Worm (Caenorhabditis elegans) whole organism, early embryonic: ENCODE measurements around the gene twk-40.
"Not testable (repeated sequence)": the region's sequence is repeated elsewhere in the genome, so short reads cannot be mapped to it uniquely, and the experiment has no call there.

Source experiments
- B0310.2 ChIP-seq: sonication (generic microtip); optimal IDR thresholded peaks from 2 replicates; lab custom pipeline; 2016; ENCODE audit warnings: mild to moderate bottlenecking, missing genetic modification characterization, missing compliant biosample characterization
- F13C5.2 ChIP-seq: sonication (generic microtip); optimal IDR thresholded peaks from 2 replicates; lab custom pipeline; 2017; ENCODE audit warnings: mild to moderate bottlenecking, missing genetic modification characterization, inconsistent platforms, missing compliant biosample characterization
- aly-1 ChIP-seq: sonication (generic microtip); optimal IDR thresholded peaks from 2 replicates; lab custom pipeline; 2016; ENCODE audit warnings: missing genetic modification characterization, missing compliant biosample characterization
- ama-1 ChIP-seq: fragments of 150-350 bp; optimal IDR thresholded peaks from 2 replicates; lab custom pipeline; 2014
- ceh-13 ChIP-seq: fragments of 200-800 bp; sonication (Bioruptor generic); optimal IDR thresholded peaks from 2 replicates; lab custom pipeline; 2018; ENCODE audit warnings: mild to moderate bottlenecking, missing genetic modification characterization, missing compliant biosample characterization
- ceh-36 ChIP-seq: sonication (generic microtip); optimal IDR thresholded peaks from 2 replicates; lab custom pipeline; 2016; ENCODE audit warnings: missing genetic modification characterization, inconsistent platforms, missing compliant biosample characterization
- ets-7 ChIP-seq: sonication (generic microtip); optimal IDR thresholded peaks from 2 replicates; lab custom pipeline; 2016; ENCODE audit warnings: missing genotype, missing genetic modification characterization, missing compliant biosample characterization
- flt-1 ChIP-seq: fragments of 200-800 bp; sonication (Bioruptor generic); IDR thresholded peaks from 2 replicates; pipeline ENCODE4 v1.3.6; 2022; ENCODE audit warnings: missing genetic modification characterization, missing compliant biosample characterization
- hmbx-1 ChIP-seq: sonication (generic microtip); optimal IDR thresholded peaks from 2 replicates; lab custom pipeline; 2016; ENCODE audit warnings: mild to moderate bottlenecking, missing genetic modification characterization, missing compliant biosample characterization
- hmg-4 ChIP-seq: fragments of 200-800 bp; sonication (Bioruptor generic); optimal IDR thresholded peaks from 2 replicates; lab custom pipeline; 2018; ENCODE audit warnings: mild to moderate bottlenecking, missing genetic modification characterization, missing compliant biosample characterization
- hnd-1 ChIP-seq: sonication (generic microtip); optimal IDR thresholded peaks from 2 replicates; lab custom pipeline; 2016; ENCODE audit warnings: missing genetic modification characterization, missing compliant biosample characterization
- pes-1 ChIP-seq: fragments of 200-800 bp; sonication (Bioruptor generic); IDR thresholded peaks from 2 replicates; pipeline ENCODE4 v1.3.6; 2022; ENCODE audit warnings: missing genetic modification reagents, missing genetic modification characterization, missing compliant biosample characterization
- scrt-1 ChIP-seq: fragments of 200-800 bp; sonication (Bioruptor generic); IDR thresholded peaks from 2 replicates; pipeline ENCODE4 v1.3.6; 2022; ENCODE audit warnings: missing genetic modification characterization, missing compliant biosample characterization
- sea-1 ChIP-seq: fragments of 200-800 bp; sonication (Bioruptor generic); conservative IDR thresholded peaks from 2 replicates; pipeline ENCODE4 v1.3.6; 2022; ENCODE audit warnings: missing genetic modification characterization, missing compliant biosample characterization
- tbx-11 ChIP-seq: fragments of 200-800 bp; sonication (Bioruptor generic); IDR thresholded peaks from 2 replicates; pipeline ENCODE4 v1.3.6; 2022; ENCODE audit warnings: missing genetic modification characterization, missing compliant biosample characterization
- tbx-37 ChIP-seq: fragments of 200-800 bp; sonication (Bioruptor generic); conservative IDR thresholded peaks from 2 replicates; pipeline ENCODE4 v1.3.6; 2022; ENCODE audit warnings: missing genetic modification reagents, missing genetic modification characterization, missing compliant biosample characterization
- tra-4 ChIP-seq: sonication (generic microtip); optimal IDR thresholded peaks from 2 replicates; lab custom pipeline; 2017; ENCODE audit warnings: missing genetic modification characterization, missing compliant biosample characterization

twk-40 gene

ce11 chrIII:13510753-13511152 is 18.5 kb upstream of the twk-40 start:
- TF ChIP-seq hnd-1, result no peak
- TF ChIP-seq hmg-4 (GFP tag; lab: Kevin White, UChicago), result no peak
- TF ChIP-seq ceh-13 (GFP tag; lab: Kevin White, UChicago), result no peak
- no peak for TF ChIP-seq tra-4
- no peak for TF ChIP-seq flt-1 (GFP tag; lab: Robert Waterston, UW)

- TF ChIP-seq ets-7 (tag; lab: Kevin White, UChicago), result no peak
- TF ChIP-seq hnd-1, result no peak
- TF ChIP-seq tbx-11 (GFP tag; lab: Robert Waterston, UW), result no peak
- TF ChIP-seq aly-1, result no peak
- TF ChIP-seq flt-1 (GFP tag; lab: Robert Waterston, UW), result no peak
- TF ChIP-seq scrt-1 (GFP tag; lab: Robert Waterston, UW), result no peak
These were observed 13.4 kb upstream of the twk-40 start, which contains the start of gene T28A8.3 for ce11 chrIII:13505718-13506117. T28A8.3 (plus strand) TSS chrIII:13506018.

ce11 chrIII:13503379-13503778 is 11.1 kb upstream of the twk-40 start, which contains the start of gene T28A8.4:
T28A8.4 (plus strand) TSS chrIII:13503679.
- TF ChIP-seq tra-4 (no peak), ama-1 (no peak), aly-1 (no peak), scrt-1 (GFP tag; lab: Robert Waterston, UW) (no peak)

- TF ChIP-seq tbx-37 (GFP tag; lab: Robert Waterston, UW) (no peak), sea-1 (GFP tag; lab: Robert Waterston, UW) (no peak), tbx-11 (GFP tag; lab: Robert Waterston, UW) (no peak), pes-1 (GFP tag; lab: Robert Waterston, UW) (no peak), ceh-13 (GFP tag; lab: Kevin White, UChicago) (no peak), hmbx-1 (tag; lab: Kevin White, UChicago) (no peak), tra-4 (no peak), ets-7 (tag; lab: Kevin White, UChicago) (no peak), hmg-4 (GFP tag; lab: Kevin White, UChicago) (no peak), hnd-1 (no peak), B0310.2 (tag; lab: Kevin White, UChicago) (no peak), flt-1 (GFP tag; lab: Robert Waterston, UW) (no peak), F13C5.2 (tag; lab: Kevin White, UChicago) (no peak), scrt-1 (GFP tag; lab: Robert Waterston, UW) (no peak)
These were observed 10.2 kb upstream of the twk-40 start, which contains the start of gene T28A8.8 for ce11 chrIII:13502513-13502912. T28A8.8 (plus strand) TSS chrIII:13502813.

- no peak for TF ChIP-seq hmg-4 (GFP tag; lab: Kevin White, UChicago)
- TF ChIP-seq hnd-1, result no peak
- no peak for TF ChIP-seq tbx-37 (GFP tag; lab: Robert Waterston, UW)
- TF ChIP-seq scrt-1 (GFP tag; lab: Robert Waterston, UW), result no peak
- TF ChIP-seq aly-1, result no peak
- no peak for TF ChIP-seq tra-4
- no peak for TF ChIP-seq ceh-13 (GFP tag; lab: Kevin White, UChicago)
These were observed 9.3 kb upstream of the twk-40 start, which contains the start of gene T28A8.5 for ce11 chrIII:13501599-13501998. T28A8.5 (plus strand) TSS chrIII:13501630.

ce11 chrIII:13498899-13499298 is 6.6 kb upstream of the twk-40 start, which contains the start of gene T28A8.6:
T28A8.6 (plus strand) TSS chrIII:13499199.
- TF ChIP-seq ceh-36; scrt-1 (GFP tag; lab: Robert Waterston, UW); tbx-11 (GFP tag; lab: Robert Waterston, UW): not testable (repeated sequence)

ce11 chrIII:13495571-13495970 is 3.3 kb upstream of the twk-40 start, which contains the start of gene T28A8.2:
T28A8.2 (minus strand) TSS chrIII:13495671.
- TF ChIP-seq B0310.2 (tag; lab: Kevin White, UChicago), result no peak
- TF ChIP-seq tra-4, result no peak
- TF ChIP-seq hmbx-1 (tag; lab: Kevin White, UChicago), result no peak
- no peak for TF ChIP-seq hmg-4 (GFP tag; lab: Kevin White, UChicago)
- no peak for TF ChIP-seq pes-1 (GFP tag; lab: Robert Waterston, UW)
- no peak for TF ChIP-seq F13C5.2 (tag; lab: Kevin White, UChicago)
- TF ChIP-seq sea-1 (GFP tag; lab: Robert Waterston, UW), result no peak
- TF ChIP-seq scrt-1 (GFP tag; lab: Robert Waterston, UW), result no peak
- no peak for TF ChIP-seq ets-7 (tag; lab: Kevin White, UChicago)
- no peak for TF ChIP-seq tbx-37 (GFP tag; lab: Robert Waterston, UW)
- no peak for TF ChIP-seq ama-1
- TF ChIP-seq ceh-36, result no peak
- TF ChIP-seq flt-1 (GFP tag; lab: Robert Waterston, UW), result no peak
- TF ChIP-seq tbx-11 (GFP tag; lab: Robert Waterston, UW), result no peak

- no peak for TF ChIP-seq hmg-4 (GFP tag; lab: Kevin White, UChicago)
- TF ChIP-seq pes-1 (GFP tag; lab: Robert Waterston, UW), result no peak
- no peak for TF ChIP-seq tra-4
- no peak for TF ChIP-seq ceh-13 (GFP tag; lab: Kevin White, UChicago)
- no peak for TF ChIP-seq sea-1 (GFP tag; lab: Robert Waterston, UW)
- no peak for TF ChIP-seq tbx-37 (GFP tag; lab: Robert Waterston, UW)
- TF ChIP-seq ama-1, result no peak
- no peak for TF ChIP-seq B0310.2 (tag; lab: Kevin White, UChicago)
- TF ChIP-seq hmbx-1 (tag; lab: Kevin White, UChicago), result no peak
- TF ChIP-seq flt-1 (GFP tag; lab: Robert Waterston, UW), result no peak
- TF ChIP-seq aly-1, result no peak
- no peak for TF ChIP-seq scrt-1 (GFP tag; lab: Robert Waterston, UW)
- TF ChIP-seq tbx-11 (GFP tag; lab: Robert Waterston, UW), result no peak
- TF ChIP-seq F13C5.2 (tag; lab: Kevin White, UChicago), result no peak
- TF ChIP-seq ceh-36, result no peak
- no peak for TF ChIP-seq hnd-1
- no peak for TF ChIP-seq ets-7 (tag; lab: Kevin White, UChicago)
These were observed 8.3 kb downstream of the twk-40 start, which contains the start of gene acc-4 for ce11 chrIII:13484024-13484423. acc-4 (minus strand) TSS chrIII:13484124.
